Worm (Caenorhabditis elegans) whole organism, L3 larva: Measurements from ENCODE around the gene F17E9.16.

Experiments
- R02D3.7 ChIP-seq: fragments of 150-350 bp; optimal IDR thresholded peaks from 2 replicates; lab custom pipeline; 2014; ENCODE audit warnings: missing biosample characterization, missing genetic modification characterization
- aly-2 ChIP-seq: fragments of 150-350 bp; optimal IDR thresholded peaks from 2 replicates; lab custom pipeline; 2014; ENCODE audit warnings: missing biosample characterization, missing genetic modification characterization
- ama-1 ChIP-seq: fragments of 150-350 bp; optimal IDR thresholded peaks from 2 replicates; lab custom pipeline; 2018
- ceh-16 ChIP-seq: sonication (generic microtip); optimal IDR thresholded peaks from 2 replicates; lab custom pipeline; 2017; ENCODE audit warnings: missing biosample characterization, missing genetic modification characterization
- ceh-28 ChIP-seq: fragments of 150-350 bp; optimal IDR thresholded peaks from 2 replicates; lab custom pipeline; 2014; ENCODE audit warnings: missing biosample characterization, missing genetic modification reagents, missing genetic modification characterization
- ceh-82 ChIP-seq: fragments of 150-350 bp; optimal IDR thresholded peaks from 2 replicates; lab custom pipeline; 2014; ENCODE audit warnings: missing biosample characterization, missing genetic modification characterization
- ceh-9 ChIP-seq: sonication (generic microtip); optimal IDR thresholded peaks from 2 replicates; lab custom pipeline; 2018; ENCODE audit warnings: missing biosample characterization, missing genetic modification characterization
- daf-12 ChIP-seq: fragments of 150-350 bp; optimal IDR thresholded peaks from 2 replicates; lab custom pipeline; 2014; ENCODE audit warnings: missing biosample characterization, missing genetic modification reagents, missing genetic modification characterization
- egl-27 ChIP-seq: sonication (generic microtip); optimal IDR thresholded peaks from 4 replicates; lab custom pipeline; 2017; ENCODE audit warnings: missing biosample characterization, missing genetic modification reagents, missing genetic modification characterization
- egl-5 ChIP-seq: fragments of 150-350 bp; optimal IDR thresholded peaks from 2 replicates; lab custom pipeline; 2017; ENCODE audit warnings: missing biosample characterization, missing genetic modification reagents, missing genetic modification characterization, inconsistent platforms
- elt-2 ChIP-seq: sonication (generic microtip); optimal IDR thresholded peaks from 2 replicates; lab custom pipeline; 2016; ENCODE audit warnings: missing genetic modification reagents, mild to moderate bottlenecking, missing genetic modification characterization, missing compliant biosample characterization
- eor-1 ChIP-seq, 2 experiments: fragments of 150-350 bp; optimal IDR thresholded peaks; 2 replicates each; lab custom pipeline; 2014 to 2018; ENCODE audit warnings: missing biosample characterization in 2 of 2, missing genetic modification characterization in 2 of 2
- fkh-10 ChIP-seq: sonication (generic microtip); optimal IDR thresholded peaks from 2 replicates; lab custom pipeline; 2017; ENCODE audit warnings: missing biosample characterization, missing genetic modification reagents, missing genetic modification characterization
- fos-1 ChIP-seq: fragments of 150-350 bp; optimal IDR thresholded peaks from 2 replicates; lab custom pipeline; 2014; ENCODE audit warnings: missing biosample characterization, missing genetic modification characterization
- hmg-11 ChIP-seq: sonication (generic microtip); optimal IDR thresholded peaks from 2 replicates; lab custom pipeline; 2016; ENCODE audit warnings: missing genetic modification characterization, missing compliant biosample characterization
- jun-1 ChIP-seq: fragments of 150-350 bp; optimal IDR thresholded peaks from 2 replicates; lab custom pipeline; 2014; ENCODE audit warnings: missing biosample characterization, missing genetic modification reagents, missing genetic modification characterization
- lin-15B ChIP-seq: fragments of 150-350 bp; optimal IDR thresholded peaks from 2 replicates; lab custom pipeline; 2014; ENCODE audit warnings: missing biosample characterization, missing genetic modification characterization
- lin-39 ChIP-seq: fragments of 150-350 bp; optimal IDR thresholded peaks from 2 replicates; lab custom pipeline; 2018; ENCODE audit warnings: missing biosample characterization, missing genetic modification reagents, missing genetic modification characterization
- lsy-12 ChIP-seq: sonication (generic microtip); optimal IDR thresholded peaks from 2 replicates; lab custom pipeline; 2016; ENCODE audit warnings: mild to moderate bottlenecking, missing genetic modification characterization, missing compliant biosample characterization
- mdl-1 ChIP-seq: fragments of 150-350 bp; optimal IDR thresholded peaks from 2 replicates; lab custom pipeline; 2014; ENCODE audit warnings: missing biosample characterization, missing genetic modification characterization
- mml-1 ChIP-seq: fragments of 150-350 bp; sonication (generic microtip); optimal IDR thresholded peaks from 3 replicates; lab custom pipeline; 2014; ENCODE audit warnings: missing biosample characterization, missing genetic modification characterization
- nfya-1 ChIP-seq: sonication (generic microtip); optimal IDR thresholded peaks from 2 replicates; lab custom pipeline; 2017; ENCODE audit warnings: missing genetic modification characterization, mild to moderate bottlenecking, missing compliant biosample characterization, antibody characterized with exemption, moderate library complexity; ENCODE audit not compliant: insufficient read depth
- nhr-23 ChIP-seq: fragments of 150-350 bp; optimal IDR thresholded peaks from 2 replicates; lab custom pipeline; 2014; ENCODE audit warnings: missing biosample characterization, missing genetic modification reagents, missing genetic modification characterization
- nhr-237 ChIP-seq: fragments of 150-350 bp; optimal IDR thresholded peaks from 2 replicates; lab custom pipeline; 2014; ENCODE audit warnings: missing biosample characterization, missing genetic modification characterization
- nhr-25 ChIP-seq: sonication (generic microtip); optimal IDR thresholded peaks from 2 replicates; lab custom pipeline; 2017; ENCODE audit warnings: missing biosample characterization, missing genetic modification characterization
- nhr-43 ChIP-seq: sonication (generic microtip); optimal IDR thresholded peaks from 2 replicates; lab custom pipeline; 2016; ENCODE audit warnings: mild to moderate bottlenecking, missing genetic modification characterization, missing compliant biosample characterization; ENCODE audit not compliant: poor library complexity, severe bottlenecking
- nhr-77 ChIP-seq: fragments of 150-350 bp; optimal IDR thresholded peaks from 2 replicates; lab custom pipeline; 2014; ENCODE audit warnings: missing biosample characterization, missing genetic modification characterization
- pha-4 ChIP-seq: fragments of 150-350 bp; optimal IDR thresholded peaks from 2 replicates; lab custom pipeline; 2014; ENCODE audit warnings: missing biosample characterization, missing genetic modification reagents, missing genetic modification characterization
- pqm-1 ChIP-seq: fragments of 150-350 bp; optimal IDR thresholded peaks from 2 replicates; lab custom pipeline; 2017; ENCODE audit warnings: missing biosample characterization, missing genetic modification characterization, inconsistent platforms
- sea-2 ChIP-seq: fragments of 150-350 bp; sonication (generic microtip); optimal IDR thresholded peaks from 4 replicates; lab custom pipeline; 2014; ENCODE audit warnings: missing biosample characterization, missing genetic modification reagents, missing genetic modification characterization
- skn-1 ChIP-seq: fragments of 150-350 bp; optimal IDR thresholded peaks from 2 replicates; lab custom pipeline; 2014; ENCODE audit warnings: missing biosample characterization, missing genetic modification characterization
- snpc-4 ChIP-seq: fragments of 150-350 bp; optimal IDR thresholded peaks from 2 replicates; lab custom pipeline; 2014; ENCODE audit warnings: missing biosample characterization, missing genetic modification characterization
- unc-39 ChIP-seq: sonication (generic microtip); optimal IDR thresholded peaks from 4 replicates; lab custom pipeline; 2017; ENCODE audit warnings: missing biosample characterization, missing genetic modification characterization
- unc-62 ChIP-seq: fragments of 150-350 bp; sonication (generic microtip); optimal IDR thresholded peaks from 4 replicates; lab custom pipeline; 2014; ENCODE audit warnings: missing biosample characterization, missing genetic modification reagents, missing genetic modification characterization
- zag-1 ChIP-seq: fragments of 150-350 bp; optimal IDR thresholded peaks from 2 replicates; lab custom pipeline; 2014; ENCODE audit warnings: missing biosample characterization, missing genetic modification characterization

F17E9.16 gene

DNA sequence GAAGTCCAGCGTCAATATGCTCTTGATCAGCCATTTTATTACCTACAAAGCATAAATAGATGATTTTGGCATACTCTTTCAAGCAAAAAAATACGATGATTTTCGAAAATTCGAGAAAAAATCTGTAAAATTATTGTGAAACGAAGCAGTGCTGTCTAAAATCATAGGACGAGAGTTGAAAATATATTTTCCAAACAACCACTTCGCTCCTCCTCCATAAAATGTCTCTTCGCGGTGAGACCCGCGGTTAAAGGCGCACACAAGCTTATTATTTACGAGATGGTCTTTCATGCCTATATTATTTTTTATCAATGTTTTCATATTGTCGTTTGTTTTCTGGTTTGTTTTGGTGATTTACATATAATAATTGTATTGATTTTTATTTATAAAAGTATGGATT is 27.1 kb downstream of the F17E9.16 start, which contains the start of gene nap-1 (continued):
- no peak for TF ChIP-seq nhr-77 (tag; lab: Kevin White, UChicago)
- TF ChIP-seq egl-5, result peak; percentile 85
- TF ChIP-seq ceh-82 (tag; lab: Kevin White, UChicago), result no peak

DNA sequence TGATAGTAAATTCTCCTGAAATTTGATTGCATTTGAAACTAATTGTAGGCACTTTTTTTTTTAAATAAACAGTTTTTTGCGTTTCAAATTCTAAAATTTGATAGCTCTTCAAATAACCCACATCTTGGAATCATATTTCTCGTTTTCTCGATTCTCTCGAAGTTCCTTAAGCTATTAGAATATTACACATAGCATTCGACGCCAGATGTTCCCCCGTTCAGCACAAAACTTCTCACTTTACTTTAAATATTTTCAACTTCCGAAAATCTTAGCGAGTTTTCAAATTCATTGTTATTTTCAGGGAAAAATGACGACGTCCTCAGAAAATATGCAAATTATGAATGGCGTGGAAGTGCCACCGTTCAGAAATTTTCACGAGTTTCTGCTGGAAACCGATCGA is 27.5 kb downstream of the F17E9.16 start, which contains the start of gene praf-3:
Gene praf-3, plus strand, starts transcription at position 301 of the 400 bp plus-strand sequence.
- TF ChIP-seq nhr-237 (tag; lab: Kevin White, UChicago) (no peak), fkh-10 (no peak), hmg-11 (tag; lab: Kevin White, UChicago) (no peak), skn-1 (tag; lab: Kevin White, UChicago) (no peak), snpc-4 (no peak), sea-2 (GFP tag; lab: Kevin White, UChicago) (no peak)

DNA sequence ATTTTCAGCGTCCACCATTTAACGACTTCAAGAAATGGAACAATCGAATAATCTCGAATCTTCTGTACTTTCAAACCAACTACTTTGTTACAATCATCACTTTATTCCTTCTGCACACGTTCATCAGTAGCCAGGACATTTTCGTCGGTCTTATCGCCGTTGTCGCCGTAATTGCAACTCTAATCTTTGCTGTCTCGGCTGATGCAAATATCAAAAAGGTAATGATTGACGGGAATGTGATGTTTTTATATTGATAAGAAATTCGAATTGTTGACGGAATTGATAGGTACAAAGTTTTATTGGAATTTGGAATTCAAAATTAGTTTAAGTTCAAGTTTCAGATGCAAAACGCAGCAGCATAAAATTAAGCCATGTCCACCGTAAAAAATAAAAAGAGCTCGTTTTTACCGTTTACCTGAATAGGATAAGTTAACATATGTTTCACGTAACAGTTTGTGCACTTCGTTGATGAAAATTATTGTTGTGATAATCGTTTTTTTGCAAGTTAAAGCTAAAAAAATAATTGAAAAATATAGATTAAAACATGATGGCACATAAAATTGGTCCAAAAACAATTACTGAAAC is 28.2 kb downstream of the F17E9.16 start:
- TF ChIP-seq egl-27 (tag; lab: Kevin White, UChicago) (no peak), lin-39 (tag; lab: Kevin White, UChicago) (no peak), nfya-1 (no peak), ama-1 (no peak), unc-62 (GFP tag; lab: Kevin White, UChicago) (no peak), sea-2 (GFP tag; lab: Kevin White, UChicago) (no peak), ceh-28 (tag; lab: Kevin White, UChicago) (no peak), nhr-23 (tag; lab: Kevin White, UChicago) (no peak), lin-15B (tag; lab: Kevin White, UChicago) (no peak), elt-2 (tag; lab: Kevin White, UChicago) (peak; percentile 97), nhr-237 (tag; lab: Kevin White, UChicago) (no peak), pha-4 (tag; lab: Kevin White, UChicago) (peak; percentile 59), zag-1 (no peak), fkh-10 (no peak), pqm-1 (peak; percentile 89), daf-12 (tag; lab: Kevin White, UChicago) (no peak), skn-1 (tag; lab: Kevin White, UChicago) (no peak), snpc-4 (no peak), jun-1 (tag; lab: Kevin White, UChicago) (peak; percentile 32), nhr-43 (no peak), nhr-25 (tag; lab: Kevin White, UChicago) (no peak), aly-2 (tag; lab: Kevin White, UChicago) (no peak), lsy-12 (no peak), mml-1 (tag; lab: Kevin White, UChicago) (no peak)

DNA sequence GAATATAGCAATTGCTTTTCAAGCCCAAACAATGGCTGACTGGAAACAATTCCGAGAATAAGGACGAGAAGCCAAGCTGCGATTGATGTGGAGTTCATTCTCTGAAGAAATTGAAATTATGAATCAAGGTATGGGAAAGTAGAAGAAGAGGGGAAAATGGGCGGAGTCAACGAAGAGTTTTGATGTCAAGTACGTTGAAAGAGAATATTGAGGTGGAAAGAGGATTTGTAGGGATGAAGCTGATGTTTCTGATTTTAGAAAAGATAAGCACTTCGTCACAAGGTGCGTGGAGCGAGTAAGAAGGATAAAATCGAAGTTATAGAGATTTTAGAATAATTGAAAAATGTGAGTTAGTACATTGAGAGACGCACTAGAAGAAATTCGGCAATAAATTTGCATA is 30.6 kb downstream of the F17E9.16 start, which contains the start of gene D2096.9:
Gene D2096.9, minus strand, starts transcription at position 101 of the 400 bp plus-strand sequence.
- TF ChIP-seq unc-39 (no peak), R02D3.7 (tag; lab: Kevin White, UChicago) (no peak), nhr-25 (tag; lab: Kevin White, UChicago) (no peak), nfya-1 (no peak), unc-62 (GFP tag; lab: Kevin White, UChicago) (no peak), mdl-1 (tag; lab: Kevin White, UChicago) (no peak), ceh-82 (tag; lab: Kevin White, UChicago) (no peak), jun-1 (tag; lab: Kevin White, UChicago) (no peak), snpc-4 (no peak), ceh-16 (tag; lab: Kevin White, UChicago) (no peak), nhr-77 (tag; lab: Kevin White, UChicago) (no peak), lin-15B (tag; lab: Kevin White, UChicago) (no peak), fos-1 (no peak)

DNA sequence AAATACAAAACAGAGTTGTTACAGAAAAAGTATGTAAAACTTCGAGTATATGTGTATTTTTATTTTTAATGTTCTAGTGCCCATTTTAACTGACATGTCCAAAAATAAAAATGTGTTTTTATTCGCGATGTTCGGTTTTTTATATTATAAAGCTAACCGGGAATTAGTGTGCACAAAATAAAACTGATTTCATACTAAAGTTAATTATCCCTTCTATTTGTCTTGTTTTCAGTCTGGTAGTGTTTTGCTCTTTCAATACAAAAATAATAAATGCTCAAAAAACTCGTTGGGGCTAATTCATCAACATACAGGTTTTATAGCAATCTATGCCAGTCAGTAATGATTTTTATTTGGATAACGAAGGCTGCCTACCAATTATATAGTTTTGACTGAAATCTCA is 32.6 kb downstream of the F17E9.16 start:
- no peak for TF ChIP-seq eor-1 (tag; optimal IDR thresholded peaks at IDR 0.05; lab: Kevin White, UChicago)
- no peak for TF ChIP-seq nhr-25 (tag; lab: Kevin White, UChicago)
- no peak for TF ChIP-seq nhr-43
- TF ChIP-seq snpc-4, result no peak
- TF ChIP-seq aly-2 (tag; lab: Kevin White, UChicago), result no peak
- no peak for TF ChIP-seq elt-2 (tag; lab: Kevin White, UChicago)
- no peak for TF ChIP-seq ceh-9 (tag; lab: Kevin White, UChicago)
- no peak for TF ChIP-seq fkh-10
